Worm (Caenorhabditis elegans) whole organism, mixed stage, embryonic: ENCODE measurements around the gene set-20.

Experiments
- blmp-1 ChIP-seq: fragments of 150-350 bp; optimal IDR thresholded peaks from 2 replicates; lab custom pipeline; 2014; ENCODE audit warnings: missing biosample characterization, missing genetic modification characterization
- lsy-2 ChIP-seq: fragments of 150-350 bp; optimal IDR thresholded peaks from 2 replicates; lab custom pipeline; 2014; ENCODE audit warnings: missing biosample characterization, missing genetic modification characterization
- ztf-11 ChIP-seq: fragments of 150-350 bp; optimal IDR thresholded peaks from 2 replicates; lab custom pipeline; 2014; ENCODE audit warnings: missing biosample characterization, missing genetic modification characterization

DNA sequence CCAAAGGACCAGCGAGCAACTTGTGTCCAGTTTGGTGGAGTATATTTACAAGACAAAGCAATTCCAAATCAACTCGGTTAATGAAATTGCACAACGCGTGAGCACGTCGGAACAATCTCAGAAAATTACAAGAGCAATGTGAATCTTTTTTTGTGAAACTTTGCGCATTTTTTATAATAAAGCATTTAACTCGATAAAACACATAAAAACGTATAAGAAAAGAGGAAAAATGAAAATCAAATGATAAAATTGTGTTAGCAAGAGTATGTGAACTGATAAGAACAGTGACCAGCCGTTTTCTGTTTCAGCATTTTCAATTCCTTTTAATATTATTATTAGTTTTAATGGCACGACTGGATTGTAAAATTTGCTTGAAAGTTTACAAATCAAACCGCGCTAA, 54.3 kb downstream of the set-20 start, which contains the start of gene T22B7.8:
- no peak for TF ChIP-seq blmp-1 (tag; lab: Kevin White, UChicago)
- TF ChIP-seq ztf-11: no peak
- no peak for TF ChIP-seq lsy-2 (tag; lab: Kevin White, UChicago)
